Fruit fly (Drosophila melanogaster) whole organism, wandering third instar larva: ENCODE measurements around the gene TfIIA-S-2.

Source experiments
- Abd-B ChIP-seq: fragments of >200 bp; optimal IDR thresholded peaks from 2 replicates; lab custom pipeline; 2017; ENCODE audit warnings: missing biosample characterization, missing genetic modification characterization
- CG32264 ChIP-seq: fragments of 200-800 bp; sonication (Bioruptor generic); optimal IDR thresholded peaks from 2 replicates; lab custom pipeline; 2016; ENCODE audit warnings: missing biosample characterization, missing genetic modification characterization
- CG9705 ChIP-seq: fragments of 200-800 bp; sonication (Bioruptor generic); optimal IDR thresholded peaks from 2 replicates; lab custom pipeline; 2018; ENCODE audit warnings: missing biosample characterization, mild to moderate bottlenecking, missing genetic modification characterization
- Dfd ChIP-seq: fragments of >200 bp; optimal IDR thresholded peaks from 2 replicates; lab custom pipeline; 2017; ENCODE audit warnings: missing biosample characterization, missing genetic modification characterization
- Dif ChIP-seq: fragments of 200-275, 200-300 bp; sonication (Bioruptor generic); optimal IDR thresholded peaks from 2 replicates; lab custom pipeline; 2018; ENCODE audit warnings: missing biosample characterization, missing genetic modification characterization; ENCODE audit not compliant: partially characterized antibody
- HLH106 ChIP-seq: fragments of 200-800 bp; optimal IDR thresholded peaks from 3 replicates; lab custom pipeline; 2019; ENCODE audit warnings: missing biosample characterization, mild to moderate bottlenecking, missing genetic modification characterization, moderate library complexity
- Hnf4 ChIP-seq: fragments of 200-800 bp; sonication (Bioruptor generic); optimal IDR thresholded peaks from 2 replicates; lab custom pipeline; 2016; ENCODE audit warnings: missing biosample characterization, mild to moderate bottlenecking, missing genetic modification characterization
- Hr83 ChIP-seq: fragments of 200-300 bp; sonication (Bioruptor generic); optimal IDR thresholded peaks from 2 replicates; lab custom pipeline; 2016; ENCODE audit warnings: missing biosample characterization, mild to moderate bottlenecking, missing genetic modification characterization, moderate library complexity; ENCODE audit not compliant: poor library complexity, severe bottlenecking
- Jra ChIP-seq: sonication (Bioruptor generic); optimal IDR thresholded peaks from 2 replicates; lab custom pipeline; 2016; ENCODE audit warnings: missing biosample characterization, missing genetic modification characterization
- Mio ChIP-seq: sonication (Bioruptor generic); optimal IDR thresholded peaks from 2 replicates; lab custom pipeline; 2016; ENCODE audit warnings: missing biosample characterization, missing genetic modification characterization
- Myc ChIP-seq: fragments of >200 bp; optimal IDR thresholded peaks from 2 replicates; lab custom pipeline; 2017
- N ChIP-seq: fragments of >200 bp; optimal IDR thresholded peaks from 2 replicates; lab custom pipeline; 2018; ENCODE audit warnings: missing biosample characterization, missing external identifiers, missing genetic modification characterization
- Rel ChIP-seq, 2 experiments: fragments of 200-800 bp; sonication (Bioruptor generic) in 1 of 2; optimal IDR thresholded peaks; 2 replicates in 1 of 2; 3 replicates in 1 of 2; lab custom pipeline; 2016 to 2019; ENCODE audit warnings: mild to moderate bottlenecking in 2 of 2, missing biosample characterization in 2 of 2, missing genetic modification characterization in 2 of 2, moderate library complexity in 1 of 2
- Sp1 ChIP-seq: fragments of 200-800 bp; sonication (Bioruptor generic); optimal IDR thresholded peaks from 3 replicates; lab custom pipeline; 2019; ENCODE audit warnings: missing biosample characterization, mild to moderate bottlenecking, missing genetic modification characterization, moderate library complexity
- Vsx2 ChIP-seq: fragments of 200-300, 225-300 bp; sonication (Bioruptor generic); optimal IDR thresholded peaks from 2 replicates; lab custom pipeline; 2018; ENCODE audit warnings: missing biosample characterization, missing genetic modification characterization; ENCODE audit not compliant: partially characterized antibody
- br ChIP-seq: fragments of 200-800 bp; sonication (Bioruptor generic); optimal IDR thresholded peaks from 2 replicates; lab custom pipeline; 2016; ENCODE audit warnings: missing biosample characterization, missing genetic modification characterization
- brk ChIP-seq: fragments of 200-800 bp; sonication (Bioruptor generic); optimal IDR thresholded peaks from 2 replicates; lab custom pipeline; 2016; ENCODE audit warnings: missing biosample characterization, mild to moderate bottlenecking, missing genetic modification characterization
- dl ChIP-seq, 2 experiments: fragments of 175-275, 200-275 bp in 1 of 2; fragments of 200-275 bp in 1 of 2; sonication (Bioruptor generic); optimal IDR thresholded peaks; lab custom pipeline; 2018; ENCODE audit warnings: mild to moderate bottlenecking in 2 of 2, missing biosample characterization in 2 of 2, missing genetic modification characterization in 2 of 2, moderate library complexity in 2 of 2; ENCODE audit not compliant: partially characterized antibody in 2 of 2, insufficient read depth in 1 of 2
- dmrt93B ChIP-seq: fragments of 200-800 bp; sonication (Bioruptor generic); optimal IDR thresholded peaks from 2 replicates; lab custom pipeline; 2018; ENCODE audit warnings: missing biosample characterization, mild to moderate bottlenecking, missing genetic modification characterization
- dsf ChIP-seq: sonication (Bioruptor generic); optimal IDR thresholded peaks from 2 replicates; lab custom pipeline; 2016; ENCODE audit warnings: missing biosample characterization, missing genetic modification characterization, borderline replicate concordance
- ey ChIP-seq: fragments of 200-800 bp; sonication (Bioruptor generic); optimal IDR thresholded peaks from 2 replicates; lab custom pipeline; 2016; ENCODE audit warnings: missing biosample characterization, missing genetic modification characterization
- foxo ChIP-seq, 2 experiments: fragments of 200-800 bp; sonication (Bioruptor generic); optimal IDR thresholded peaks; 2 replicates in 1 of 2; 3 replicates in 1 of 2; lab custom pipeline; 2016 to 2017; ENCODE audit warnings: missing biosample characterization in 2 of 2, missing genetic modification characterization in 2 of 2
- fru ChIP-seq: fragments of 200-800 bp; sonication (Bioruptor generic); optimal IDR thresholded peaks from 3 replicates; lab custom pipeline; 2016; ENCODE audit warnings: missing biosample characterization, mild to moderate bottlenecking, missing genetic modification characterization
- h ChIP-seq: fragments of 200-800 bp; sonication (Bioruptor generic); optimal IDR thresholded peaks from 3 replicates; lab custom pipeline; 2016; ENCODE audit warnings: missing biosample characterization, mild to moderate bottlenecking, missing genetic modification characterization
- lola ChIP-seq: fragments of >200 bp; optimal IDR thresholded peaks from 2 replicates; lab custom pipeline; 2017; ENCODE audit warnings: missing biosample characterization, missing genetic modification characterization
- psq ChIP-seq: fragments of 200-800 bp; sonication (Bioruptor generic); optimal IDR thresholded peaks from 3 replicates; lab custom pipeline; 2017; ENCODE audit warnings: missing biosample characterization, mild to moderate bottlenecking, missing genetic modification characterization, moderate library complexity
- rgr ChIP-seq: fragments of 200-800 bp; sonication (Bioruptor generic); optimal IDR thresholded peaks from 3 replicates; lab custom pipeline; 2016; ENCODE audit warnings: missing biosample characterization, mild to moderate bottlenecking, missing genetic modification characterization
- sage ChIP-seq: fragments of 200-800 bp; sonication (Bioruptor generic); optimal IDR thresholded peaks from 2 replicates; lab custom pipeline; 2016; ENCODE audit warnings: missing biosample characterization, mild to moderate bottlenecking, missing genetic modification characterization
- sv ChIP-seq: fragments of 200-800 bp; sonication (Bioruptor generic); optimal IDR thresholded peaks from 3 replicates; lab custom pipeline; 2016; ENCODE audit warnings: missing biosample characterization, missing genetic modification characterization
- tai ChIP-seq: sonication (Bioruptor generic); optimal IDR thresholded peaks from 2 replicates; lab custom pipeline; 2016; ENCODE audit warnings: missing biosample characterization, missing genetic modification characterization
- usp ChIP-seq: fragments of >200 bp; optimal IDR thresholded peaks from 2 replicates; lab custom pipeline; 2017; ENCODE audit warnings: missing biosample characterization, missing genetic modification characterization
- woc ChIP-seq: sonication (Bioruptor generic); optimal IDR thresholded peaks from 2 replicates; lab custom pipeline; 2016; ENCODE audit warnings: missing biosample characterization, mild to moderate bottlenecking, missing genetic modification characterization

TfIIA-S-2 gene

dm6 chrX:1051251-1051629, 39.8 kb upstream of the TfIIA-S-2 start, which contains the start of gene CG14629:
CG14629 (plus strand) TSS chrX:1051525.
- peak in 1 of 2 experiments; percentile 39 for TF ChIP-seq dl (GFP tag; optimal IDR thresholded peaks at IDR 0.05; lab: Kevin White, UChicago; ENCODE audit: insufficient read depth in 1 of 2, partially characterized antibody in 2 of 2)
- peak; percentile 12 for TF ChIP-seq Hr83 (GFP tag; lab: Kevin White, UChicago)
- TF ChIP-seq Hnf4 (GFP tag; lab: Kevin White, UChicago), result peak; percentile 41
- TF ChIP-seq sage (GFP tag; lab: Kevin White, UChicago), result no peak
- TF ChIP-seq fru (GFP tag; lab: Kevin White, UChicago), result peak; percentile 18
- no peak for TF ChIP-seq Abd-B
- peak in 1 of 2 experiments; percentile 5 for TF ChIP-seq foxo (GFP tag; optimal IDR thresholded peaks at IDR 0.05; lab: Kevin White, UChicago)
- peak; percentile 2 for TF ChIP-seq h
- peak; percentile 4 for TF ChIP-seq br (GFP tag; lab: Kevin White, UChicago)
- TF ChIP-seq Dif (GFP tag; lab: Kevin White, UChicago), result peak; percentile 62
- TF ChIP-seq Rel (GFP tag; optimal IDR thresholded peaks at IDR 0.05; lab: Kevin White, UChicago), result no peak
- TF ChIP-seq Rel (tag; optimal IDR thresholded peaks at IDR 0.05; lab: Kevin White, UChicago), result peak; percentile 66
- peak; percentile 11 for TF ChIP-seq Vsx2 (GFP tag; lab: Kevin White, UChicago)
- no peak for TF ChIP-seq tai
- TF ChIP-seq rgr (GFP tag; lab: Kevin White, UChicago), result peak; percentile 44
- TF ChIP-seq usp (GFP tag; lab: Kevin White, UChicago), result no peak
- TF ChIP-seq ey (GFP tag; lab: Kevin White, UChicago), result no peak

- TF ChIP-seq Rel (GFP tag; optimal IDR thresholded peaks at IDR 0.05; lab: Kevin White, UChicago) (no peak), Rel (tag; optimal IDR thresholded peaks at IDR 0.05; lab: Kevin White, UChicago) (no peak), h (no peak), dsf (GFP tag; lab: Kevin White, UChicago) (no peak), Hr83 (GFP tag; lab: Kevin White, UChicago) (no peak), sv (no peak), Abd-B (no peak), Sp1 (GFP tag; lab: Kevin White, UChicago) (no peak), Vsx2 (GFP tag; lab: Kevin White, UChicago) (no peak), woc (GFP tag; lab: Kevin White, UChicago) (no peak), foxo (GFP tag; optimal IDR thresholded peaks at IDR 0.05; lab: Kevin White, UChicago) (no peak), Myc (no peak), CG9705 (GFP tag; lab: Kevin White, UChicago) (no peak), sage (GFP tag; lab: Kevin White, UChicago) (no peak), Mio (GFP tag; lab: Kevin White, UChicago) (no peak), Dfd (no peak), HLH106 (tag; lab: Kevin White, UChicago) (no peak), lola (GFP tag; lab: Kevin White, UChicago) (no peak)
- TF ChIP-seq, all 38 proteins: peak for 0
Observed at dm6 chrX:1050617-1051250, 39.3 kb upstream of the TfIIA-S-2 start.

- TF ChIP-seq Abd-B, result no peak
- TF ChIP-seq brk, result no peak
- TF ChIP-seq dsf (GFP tag; lab: Kevin White, UChicago), result no peak
Observed at dm6 chrX:1047695-1048094, 36.3 kb upstream of the TfIIA-S-2 start.

dm6 chrX:1045924-1046323, 34.5 kb upstream of the TfIIA-S-2 start, which contains the start of gene CG42259:
CG42259 (plus strand) TSS chrX:1046224.
- no peak for TF ChIP-seq rgr (GFP tag; lab: Kevin White, UChicago)
- TF ChIP-seq Dfd, result no peak
- TF ChIP-seq N (GFP tag; lab: Kevin White, UChicago), result no peak
- no peak for TF ChIP-seq fru (GFP tag; lab: Kevin White, UChicago)
- no peak for TF ChIP-seq dmrt93B (GFP tag; lab: Kevin White, UChicago)
- TF ChIP-seq CG32264 (GFP tag; lab: Kevin White, UChicago), result no peak
- no peak for TF ChIP-seq Dif (GFP tag; lab: Kevin White, UChicago)
- no peak for TF ChIP-seq usp (GFP tag; lab: Kevin White, UChicago)
- no peak for TF ChIP-seq psq (GFP tag; lab: Kevin White, UChicago)
- no peak for TF ChIP-seq Jra (GFP tag; lab: Kevin White, UChicago)
- TF ChIP-seq Sp1 (GFP tag; lab: Kevin White, UChicago), result no peak
- no peak for TF ChIP-seq Hr83 (GFP tag; lab: Kevin White, UChicago)
- no peak for TF ChIP-seq br (GFP tag; lab: Kevin White, UChicago)
- no peak for TF ChIP-seq Myc
